Worm (Caenorhabditis elegans): Measurements from ENCODE around the gene T23F2.5.

The T23F2.5 gene

DNA sequence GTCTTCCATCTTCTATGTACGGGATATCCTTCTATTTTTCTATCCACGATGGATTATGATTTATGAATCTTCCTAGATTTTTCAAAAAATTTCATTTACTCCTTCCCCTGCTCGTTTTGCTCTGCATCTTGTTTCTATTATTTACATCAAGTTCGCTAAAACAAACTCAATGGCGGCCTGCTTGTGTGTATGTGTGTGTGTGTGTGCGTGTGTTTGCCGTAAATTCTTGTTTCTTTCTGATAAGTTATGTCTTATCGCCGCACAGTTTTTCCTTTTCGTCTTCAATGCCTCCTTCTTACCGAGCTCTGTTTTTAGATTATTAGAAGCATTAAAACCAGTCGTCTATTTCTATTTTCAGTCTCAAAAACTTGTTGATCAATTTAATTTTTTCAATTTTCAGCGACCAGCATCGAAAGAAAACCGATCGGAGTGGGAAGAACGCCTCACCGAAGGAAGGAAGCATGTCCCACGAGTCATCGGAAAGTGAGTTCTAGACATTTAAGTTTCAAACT, 37.6 kb downstream of the T23F2.5 start, which contains the start of gene dlg-1:
Gene dlg-1, plus strand, starts transcription at position 401 of the 512 bp plus-strand sequence.
- TF ChIP-seq ceh-13 (GFP tag; optimal IDR thresholded peaks at IDR 0.05): no peak
- TF ChIP-seq hnd-1 (tag; optimal IDR thresholded peaks at IDR 0.05): no peak
- TF ChIP-seq F13C5.2 (tag; optimal IDR thresholded peaks at IDR 0.05): no peak
- TF ChIP-seq ets-7 (tag; optimal IDR thresholded peaks at IDR 0.05): no peak
- TF ChIP-seq tbx-11 (GFP tag; IDR thresholded peaks at IDR 0.05): no peak
- TF ChIP-seq ceh-36 (tag; optimal IDR thresholded peaks at IDR 0.05): no peak

DNA sequence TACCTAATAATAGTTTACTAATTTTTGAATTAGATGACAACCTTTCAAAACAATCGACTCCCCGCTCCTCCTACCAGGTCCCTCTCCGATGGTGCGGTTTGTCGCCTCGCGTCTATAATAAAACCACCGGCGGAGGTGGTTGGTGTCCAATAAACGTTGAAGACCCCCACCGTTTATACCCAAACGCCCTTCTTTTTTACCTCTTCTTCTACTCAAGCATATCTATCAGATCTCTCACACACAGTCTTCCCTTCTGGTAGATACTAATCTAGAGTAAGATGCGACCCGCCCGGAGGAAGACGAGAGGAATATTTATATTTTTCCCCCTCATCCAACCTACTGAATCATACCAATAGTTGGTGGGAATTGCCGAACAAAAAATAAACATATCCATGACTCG, 38.1 kb downstream of the T23F2.5 start:
- TF ChIP-seq B0310.2 (tag; optimal IDR thresholded peaks at IDR 0.05) (no peak), pes-1 (GFP tag; IDR thresholded peaks at IDR 0.05) (no peak), tbx-37 (GFP tag; conservative IDR thresholded peaks at IDR 0.05) (no peak), hmbx-1 (tag; optimal IDR thresholded peaks at IDR 0.05) (no peak), scrt-1 (GFP tag; IDR thresholded peaks at IDR 0.05) (no peak), ceh-36 (tag; optimal IDR thresholded peaks at IDR 0.05) (no peak), aly-1 (tag; optimal IDR thresholded peaks at IDR 0.05) (no peak), hmg-4 (GFP tag; optimal IDR thresholded peaks at IDR 0.05) (no peak), hnd-1 (tag; optimal IDR thresholded peaks at IDR 0.05) (no peak), ama-1 (optimal IDR thresholded peaks at IDR 0.05) (no peak), ets-7 (tag; optimal IDR thresholded peaks at IDR 0.05) (no peak), F13C5.2 (tag; optimal IDR thresholded peaks at IDR 0.05) (no peak), tra-4 (tag; optimal IDR thresholded peaks at IDR 0.05) (no peak)

DNA sequence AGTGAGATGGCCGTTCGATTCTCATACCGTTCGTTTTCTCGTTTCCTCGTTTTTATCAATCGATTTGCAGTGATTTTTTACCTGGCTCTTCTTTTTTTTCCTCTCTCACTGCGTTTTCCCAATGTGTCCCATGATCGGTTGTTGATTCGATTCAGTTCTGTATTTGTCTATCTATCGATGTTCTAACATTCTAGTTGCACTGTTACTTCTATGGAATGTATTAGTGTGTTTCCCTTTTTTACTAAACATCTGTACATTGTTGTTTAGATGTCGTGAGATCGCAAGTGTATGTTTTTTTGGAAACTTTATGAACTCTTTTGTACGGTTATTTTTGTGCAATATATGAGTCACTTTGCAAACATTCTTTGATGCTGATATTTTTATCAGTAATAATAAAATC, 39.4 kb downstream of the T23F2.5 start:
- TF ChIP-seq hmg-4 (GFP tag; optimal IDR thresholded peaks at IDR 0.05) (no peak), sea-1 (GFP tag; conservative IDR thresholded peaks at IDR 0.05) (no peak), B0310.2 (tag; optimal IDR thresholded peaks at IDR 0.05) (no peak)

DNA sequence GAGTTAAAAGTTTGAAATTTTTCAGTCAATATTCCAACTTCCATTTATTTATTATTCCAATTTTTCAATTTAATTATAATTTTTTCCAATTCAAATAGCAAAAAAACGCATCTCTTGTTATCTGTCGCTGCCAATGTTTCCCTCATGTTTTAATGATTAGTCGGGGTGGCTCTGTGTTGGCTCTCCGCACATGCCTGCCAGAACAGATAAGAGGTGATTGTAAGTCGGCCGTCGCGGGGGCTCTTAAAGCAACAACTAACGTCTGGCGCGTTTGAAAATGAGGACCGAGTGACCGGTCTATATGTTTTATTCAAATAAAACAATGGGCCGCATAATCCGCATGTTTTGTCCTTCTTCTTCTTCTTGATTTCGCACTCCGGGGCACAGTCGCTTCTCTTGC, 40.6 kb downstream of the T23F2.5 start:
- TF ChIP-seq ama-1 (optimal IDR thresholded peaks at IDR 0.05) (no peak), flt-1 (GFP tag; IDR thresholded peaks at IDR 0.05) (no peak), tbx-37 (GFP tag; conservative IDR thresholded peaks at IDR 0.05) (no peak), ceh-13 (GFP tag; optimal IDR thresholded peaks at IDR 0.05) (no peak), ceh-36 (tag; optimal IDR thresholded peaks at IDR 0.05) (no peak), hmbx-1 (tag; optimal IDR thresholded peaks at IDR 0.05) (no peak), B0310.2 (tag; optimal IDR thresholded peaks at IDR 0.05) (no peak), pes-1 (GFP tag; IDR thresholded peaks at IDR 0.05) (no peak), aly-1 (tag; optimal IDR thresholded peaks at IDR 0.05) (no peak), scrt-1 (GFP tag; IDR thresholded peaks at IDR 0.05) (no peak), tbx-11 (GFP tag; IDR thresholded peaks at IDR 0.05) (no peak), tra-4 (tag; optimal IDR thresholded peaks at IDR 0.05) (no peak), ets-7 (tag; optimal IDR thresholded peaks at IDR 0.05) (no peak), hmg-4 (GFP tag; optimal IDR thresholded peaks at IDR 0.05) (no peak), hnd-1 (tag; optimal IDR thresholded peaks at IDR 0.05) (no peak), sea-1 (GFP tag; conservative IDR thresholded peaks at IDR 0.05) (no peak), F13C5.2 (tag; optimal IDR thresholded peaks at IDR 0.05) (no peak)

DNA sequence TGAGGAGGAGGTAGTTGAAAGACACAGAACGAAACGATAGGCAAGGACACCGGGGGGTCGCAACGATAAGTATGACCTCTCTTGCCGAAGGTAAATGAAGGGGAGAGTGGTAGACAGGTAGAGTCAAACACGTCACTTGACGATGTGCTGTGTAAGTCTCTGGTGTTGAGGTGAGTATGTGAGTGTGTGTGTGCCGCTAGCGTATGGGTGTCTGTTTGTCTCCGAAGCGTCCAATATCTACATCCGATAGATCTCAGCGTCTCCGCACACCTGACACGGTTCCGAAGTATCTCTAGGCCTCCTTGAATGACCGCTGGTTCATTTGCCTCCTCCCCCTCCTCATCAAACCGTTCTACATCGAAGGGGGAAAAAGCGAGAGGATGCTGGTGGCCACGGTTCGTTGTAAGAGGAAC, 41.8 kb downstream of the T23F2.5 start:
- 0 out of 2 replicates have a peak, but pooled peaks have one; percentile 29 for TF ChIP-seq tbx-11 (GFP tag; IDR thresholded peaks at IDR 0.05)
- TF ChIP-seq B0310.2 (tag; optimal IDR thresholded peaks at IDR 0.05): peak; percentile 65
- peak; percentile 37; the same call in 1 of the 2 replicates for TF ChIP-seq sea-1 (GFP tag; conservative IDR thresholded peaks at IDR 0.05)
- peak; percentile 92 for TF ChIP-seq hmg-4 (GFP tag; optimal IDR thresholded peaks at IDR 0.05)
- no peak for TF ChIP-seq ceh-36 (tag; optimal IDR thresholded peaks at IDR 0.05)
- no peak for TF ChIP-seq scrt-1 (GFP tag; IDR thresholded peaks at IDR 0.05)
- TF ChIP-seq F13C5.2 (tag; optimal IDR thresholded peaks at IDR 0.05): peak; percentile 60
- 0 out of 2 replicates have a peak, but pooled peaks have one; percentile 7 for TF ChIP-seq flt-1 (GFP tag; IDR thresholded peaks at IDR 0.05)

DNA sequence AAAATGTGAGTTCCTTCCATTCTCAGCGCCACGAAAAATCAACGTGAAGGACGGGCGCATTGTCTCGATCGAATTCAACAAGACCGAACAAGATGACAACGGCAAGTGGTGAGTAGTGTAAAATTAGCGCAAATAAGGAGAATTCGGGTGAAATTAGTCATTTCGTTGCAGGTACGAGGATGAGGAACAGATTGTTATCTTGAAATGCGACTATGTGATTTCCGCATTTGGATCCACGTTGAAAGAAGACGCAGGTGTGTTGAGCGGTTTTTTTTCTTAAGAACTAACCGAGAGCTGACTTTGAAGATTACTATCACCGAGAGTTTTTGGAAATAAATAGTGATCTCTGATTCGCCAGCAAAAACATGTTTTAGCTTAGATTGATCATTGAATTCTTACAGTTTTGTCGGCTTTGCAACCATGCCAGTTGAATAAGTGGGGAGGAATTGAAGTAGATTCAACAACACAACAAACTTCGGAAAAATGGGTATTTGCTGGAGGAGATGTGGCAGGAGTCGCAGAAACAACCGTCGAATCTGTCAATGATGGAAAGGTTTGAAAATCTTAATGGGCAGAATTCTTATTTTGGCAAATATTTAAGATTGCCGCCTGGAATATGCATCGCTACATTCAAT, 46.7 kb downstream of the T23F2.5 start:
- no peak for TF ChIP-seq pes-1 (GFP tag; IDR thresholded peaks at IDR 0.05)

DNA sequence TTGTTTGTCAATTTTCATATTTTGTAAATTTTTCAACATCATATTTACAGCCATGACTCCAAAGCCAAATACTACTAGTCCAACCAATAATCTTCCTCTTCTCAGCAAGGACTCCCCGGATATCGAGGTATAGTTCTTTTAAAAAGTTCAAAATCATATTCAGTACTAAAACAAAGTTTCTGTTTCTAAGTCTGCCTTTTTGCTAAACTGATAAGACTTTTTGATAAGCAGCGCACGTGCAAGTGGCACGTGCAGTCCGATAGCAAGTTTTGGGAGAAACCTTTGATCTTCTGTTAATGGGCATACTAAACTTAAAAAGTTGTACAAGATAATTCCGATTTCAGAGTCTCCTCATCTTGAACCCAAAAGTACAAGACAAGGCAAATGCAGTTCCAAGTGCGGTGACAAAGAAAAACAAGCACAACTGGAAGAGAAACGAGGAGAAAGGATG, 49.1 kb downstream of the T23F2.5 start, which contains the start of gene dpyd-1:
Gene dpyd-1, plus strand, starts transcription at position 51 of the 451 bp plus-strand sequence.
- no peak for TF ChIP-seq hmbx-1 (tag; optimal IDR thresholded peaks at IDR 0.05)
- no peak for TF ChIP-seq ets-7 (tag; optimal IDR thresholded peaks at IDR 0.05)
- TF ChIP-seq flt-1 (GFP tag; IDR thresholded peaks at IDR 0.05): no peak
- TF ChIP-seq ama-1 (optimal IDR thresholded peaks at IDR 0.05): no peak
- TF ChIP-seq pes-1 (GFP tag; IDR thresholded peaks at IDR 0.05): no peak
- no peak for TF ChIP-seq tbx-11 (GFP tag; IDR thresholded peaks at IDR 0.05)
- TF ChIP-seq hnd-1 (tag; optimal IDR thresholded peaks at IDR 0.05): no peak
- no peak for TF ChIP-seq ceh-36 (tag; optimal IDR thresholded peaks at IDR 0.05)
- no peak for TF ChIP-seq aly-1 (tag; optimal IDR thresholded peaks at IDR 0.05)
- TF ChIP-seq tbx-37 (GFP tag; conservative IDR thresholded peaks at IDR 0.05): no peak
- TF ChIP-seq scrt-1 (GFP tag; IDR thresholded peaks at IDR 0.05): no peak
- TF ChIP-seq B0310.2 (tag; optimal IDR thresholded peaks at IDR 0.05): no peak
- no peak for TF ChIP-seq sea-1 (GFP tag; conservative IDR thresholded peaks at IDR 0.05)
- no peak for TF ChIP-seq ceh-13 (GFP tag; optimal IDR thresholded peaks at IDR 0.05)
- TF ChIP-seq tra-4 (tag; optimal IDR thresholded peaks at IDR 0.05): no peak

DNA sequence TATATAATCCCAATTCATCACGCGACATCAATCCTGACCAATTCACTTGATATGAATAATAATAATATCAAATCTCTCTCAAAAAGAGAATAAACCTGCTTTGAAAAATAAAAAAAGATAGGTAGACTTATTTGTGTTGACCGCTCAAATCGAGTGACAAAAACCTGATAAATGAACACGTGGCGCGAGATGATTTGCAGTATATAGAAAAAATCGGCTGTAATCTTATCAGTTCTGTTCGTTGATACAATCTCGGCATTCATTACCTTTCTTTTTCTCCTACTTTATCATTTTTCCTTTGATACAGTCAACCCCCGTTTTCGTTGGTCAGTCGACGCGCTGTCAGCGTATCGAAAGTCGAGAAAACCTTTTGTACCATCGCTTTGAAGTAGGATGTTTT, 49.7 kb downstream of the T23F2.5 start:
- TF ChIP-seq ceh-36 (tag; optimal IDR thresholded peaks at IDR 0.05) (no peak), hmbx-1 (tag; optimal IDR thresholded peaks at IDR 0.05) (no peak), tra-4 (tag; optimal IDR thresholded peaks at IDR 0.05) (no peak), pes-1 (GFP tag; IDR thresholded peaks at IDR 0.05) (no peak), B0310.2 (tag; optimal IDR thresholded peaks at IDR 0.05) (no peak), aly-1 (tag; optimal IDR thresholded peaks at IDR 0.05) (no peak), hnd-1 (tag; optimal IDR thresholded peaks at IDR 0.05) (no peak), hmg-4 (GFP tag; optimal IDR thresholded peaks at IDR 0.05) (no peak), ama-1 (optimal IDR thresholded peaks at IDR 0.05) (no peak), ceh-13 (GFP tag; optimal IDR thresholded peaks at IDR 0.05) (no peak), tbx-11 (GFP tag; IDR thresholded peaks at IDR 0.05) (no peak), ets-7 (tag; optimal IDR thresholded peaks at IDR 0.05) (no peak), F13C5.2 (tag; optimal IDR thresholded peaks at IDR 0.05) (no peak), tbx-37 (GFP tag; conservative IDR thresholded peaks at IDR 0.05) (no peak), sea-1 (GFP tag; conservative IDR thresholded peaks at IDR 0.05) (no peak), scrt-1 (GFP tag; IDR thresholded peaks at IDR 0.05) (no peak), flt-1 (GFP tag; IDR thresholded peaks at IDR 0.05) (no peak)
